Worm (Caenorhabditis elegans) whole organism, mixed stage, embryonic: Measurements from ENCODE around the gene gtf-2H1.

ENCODE experiments used
- ces-1 ChIP-seq: fragments of 150-350 bp; optimal IDR thresholded peaks from 2 replicates; lab custom pipeline; 2014; ENCODE audit warnings: missing biosample characterization, missing genetic modification reagents, missing genetic modification characterization
- elt-3 ChIP-seq: fragments of 150-350 bp; optimal IDR thresholded peaks from 2 replicates; lab custom pipeline; 2014; ENCODE audit warnings: missing biosample characterization, missing genetic modification characterization
- lsy-2 ChIP-seq: fragments of 150-350 bp; optimal IDR thresholded peaks from 2 replicates; lab custom pipeline; 2014; ENCODE audit warnings: missing biosample characterization, missing genetic modification characterization
- nhr-12 ChIP-seq: fragments of 150-350 bp; optimal IDR thresholded peaks from 2 replicates; lab custom pipeline; 2014; ENCODE audit warnings: missing biosample characterization, missing genetic modification characterization
- nhr-76 ChIP-seq: sonication (generic microtip); optimal IDR thresholded peaks from 2 replicates; lab custom pipeline; 2017; ENCODE audit warnings: missing biosample characterization, missing genetic modification characterization
- pha-4 ChIP-seq: fragments of 150-350 bp; optimal IDR thresholded peaks from 2 replicates; lab custom pipeline; 2018; ENCODE audit warnings: missing biosample characterization, missing genetic modification reagents, missing genetic modification characterization
- snpc-4 ChIP-seq: fragments of 150-350 bp; optimal IDR thresholded peaks from 2 replicates; lab custom pipeline; 2014; ENCODE audit warnings: missing biosample characterization, missing genetic modification characterization

ce11 chrIV:252454-252853, 20.9 kb upstream of the gtf-2H1 start, which contains the start of gene grl-19:
- no peak for TF ChIP-seq nhr-12 (tag; lab: Kevin White, UChicago)
- no peak for TF ChIP-seq pha-4
- no peak for TF ChIP-seq snpc-4 (tag; lab: Kevin White, UChicago)
- TF ChIP-seq nhr-76 (tag; lab: Kevin White, UChicago) = no peak
- no peak for TF ChIP-seq lsy-2 (tag; lab: Kevin White, UChicago)
- TF ChIP-seq ces-1 (GFP tag; lab: Kevin White, UChicago) = no peak
- TF ChIP-seq elt-3 (tag; lab: Kevin White, UChicago) = no peak
